Fruit fly (Drosophila melanogaster) whole organism, embryonic: ENCODE measurements around the gene pim.

ENCODE experiments used
- BtbVII ChIP-seq: fragments of 200-800 bp; sonication (Bioruptor generic); optimal IDR thresholded peaks from 3 replicates; lab custom pipeline; 2017; ENCODE audit warnings: missing biosample characterization, mild to moderate bottlenecking, missing genetic modification characterization
- C15 ChIP-seq: fragments of 200-800 bp; sonication (Bioruptor generic); IDR thresholded peaks from 3 replicates; pipeline ENCODE4 v1.3.6; 2022; ENCODE audit warnings: missing biosample characterization, missing genetic modification characterization
- CG1024 ChIP-seq: fragments of 200-800 bp; sonication (Bioruptor generic); IDR thresholded peaks from 2 replicates; pipeline ENCODE4 v1.3.6; 2022; ENCODE audit warnings: missing biosample characterization, missing genetic modification characterization
- CG12219 ChIP-seq: fragments of 200-800 bp; sonication (Bioruptor generic); optimal IDR thresholded peaks from 3 replicates; lab custom pipeline; 2018; ENCODE audit warnings: missing biosample characterization, mild to moderate bottlenecking, missing genetic modification characterization
- CG12236 ChIP-seq: fragments of 200-800 bp; sonication (Bioruptor generic); optimal IDR thresholded peaks from 2 replicates; lab custom pipeline; 2016; ENCODE audit warnings: missing biosample characterization, missing genetic modification characterization
- CG14710 ChIP-seq: fragments of 200-800 bp; sonication (Bioruptor generic); optimal IDR thresholded peaks from 3 replicates; lab custom pipeline; 2019; ENCODE audit warnings: missing biosample characterization, mild to moderate bottlenecking, missing genetic modification characterization, moderate library complexity
- CG18599 ChIP-seq: fragments of 200-800 bp; sonication (Bioruptor generic); optimal IDR thresholded peaks from 3 replicates; lab custom pipeline; 2017; ENCODE audit warnings: missing biosample characterization, missing genetic modification characterization, mild to moderate bottlenecking, moderate library complexity, missing genetic modification reagents
- CG32767 ChIP-seq: fragments of 200-800 bp; sonication (Bioruptor generic); IDR thresholded peaks from 2 replicates; pipeline ENCODE4 v1.3.6; 2022; ENCODE audit warnings: missing biosample characterization, missing genetic modification characterization
- CG32772 ChIP-seq: fragments of 200-800 bp; sonication (Bioruptor generic); IDR thresholded peaks from 2 replicates; pipeline ENCODE4 v1.3.6; 2022; ENCODE audit warnings: missing biosample characterization, missing genetic modification characterization
- CG3726 ChIP-seq: fragments of 200-800 bp; sonication (Bioruptor generic); IDR thresholded peaks from 3 replicates; pipeline ENCODE4, ENCODE4 v1.3.6; 2022; ENCODE audit warnings: missing biosample characterization, missing genetic modification characterization
- CG4617 ChIP-seq: fragments of 200-800 bp; sonication (Bioruptor generic); optimal IDR thresholded peaks from 3 replicates; lab custom pipeline; 2016; ENCODE audit warnings: missing biosample characterization, missing genetic modification characterization, borderline replicate concordance
- CG6683 ChIP-seq: fragments of 200-800 bp; sonication (Bioruptor generic); optimal IDR thresholded peaks from 2 replicates; lab custom pipeline; 2017; ENCODE audit warnings: missing biosample characterization, mild to moderate bottlenecking, missing genetic modification characterization, missing genetic modification reagents
- CG6765 ChIP-seq: fragments of 200-800 bp; sonication (Bioruptor generic); optimal IDR thresholded peaks from 3 replicates; lab custom pipeline; 2017; ENCODE audit warnings: missing biosample characterization, mild to moderate bottlenecking, missing genetic modification characterization
- CG7745 ChIP-seq: fragments of 200-800 bp; sonication (Bioruptor generic); optimal IDR thresholded peaks from 2 replicates; lab custom pipeline; 2018; ENCODE audit warnings: missing biosample characterization, mild to moderate bottlenecking, missing genetic modification characterization, moderate library complexity
- CG9609 ChIP-seq: fragments of 200-800 bp; sonication (Bioruptor generic); optimal IDR thresholded peaks from 3 replicates; lab custom pipeline; 2016; ENCODE audit warnings: missing biosample characterization, missing genetic modification characterization
- CG9727 ChIP-seq: fragments of 200-800 bp; sonication (Bioruptor generic); optimal IDR thresholded peaks from 3 replicates; lab custom pipeline; 2017; ENCODE audit warnings: missing biosample characterization, mild to moderate bottlenecking, missing genetic modification characterization
- Eip74EF ChIP-seq, 2 experiments: fragments of 200-800 bp in 1 of 2; fragments of >200 bp in 1 of 2; sonication (Bioruptor generic) in 1 of 2; optimal IDR thresholded peaks; 2 replicates each; lab custom pipeline; 2017 to 2019; ENCODE audit warnings: missing biosample characterization in 2 of 2, missing genetic modification characterization in 2 of 2, mild to moderate bottlenecking in 1 of 2, moderate library complexity in 1 of 2
- Fer3 ChIP-seq: fragments of 200-800 bp; sonication (Bioruptor generic); optimal IDR thresholded peaks from 2 replicates; lab custom pipeline; 2018; ENCODE audit warnings: missing biosample characterization, mild to moderate bottlenecking, missing genetic modification characterization, moderate library complexity
- Hr51 ChIP-seq, 2 experiments: fragments of 200-800 bp; sonication (Bioruptor generic); optimal IDR thresholded peaks; 2 replicates in 1 of 2; 3 replicates in 1 of 2; lab custom pipeline; 2016 to 2018; ENCODE audit warnings: missing biosample characterization in 2 of 2, missing genetic modification characterization in 2 of 2, mild to moderate bottlenecking in 1 of 2, moderate library complexity in 1 of 2
- MESR4 ChIP-seq: fragments of 200-800 bp; sonication (Bioruptor generic); optimal IDR thresholded peaks from 2 replicates; lab custom pipeline; 2018; ENCODE audit warnings: missing biosample characterization, mild to moderate bottlenecking, missing genetic modification characterization, moderate library complexity
- NFAT ChIP-seq: fragments of 200-800 bp; sonication (Bioruptor generic); IDR thresholded peaks from 2 replicates; pipeline ENCODE4 v1.3.6; 2022; ENCODE audit warnings: missing biosample characterization, missing genetic modification characterization
- Nf-YC ChIP-seq: fragments of 200-800 bp; optimal IDR thresholded peaks from 3 replicates; lab custom pipeline; 2019; ENCODE audit warnings: missing biosample characterization, mild to moderate bottlenecking, missing genetic modification characterization, moderate library complexity
- Poxn ChIP-seq: fragments of 200-800 bp; sonication (Bioruptor generic); IDR thresholded peaks from 2 replicates; pipeline ENCODE4 v1.3.6; 2022; ENCODE audit warnings: missing biosample characterization, missing genetic modification characterization
- Tbp ChIP-seq: fragments of >200 bp; optimal IDR thresholded peaks from 2 replicates; lab custom pipeline; 2018; ENCODE audit warnings: missing biosample characterization, missing genetic modification characterization
- ab ChIP-seq: fragments of 200-800 bp; sonication (Bioruptor generic); optimal IDR thresholded peaks from 2 replicates; lab custom pipeline; 2016; ENCODE audit warnings: missing biosample characterization, missing genetic modification characterization
- amos ChIP-seq: fragments of 200-800 bp; sonication (Bioruptor generic); IDR thresholded peaks from 2 replicates; pipeline ENCODE4 v1.3.6; 2022; ENCODE audit warnings: missing biosample characterization, missing genetic modification characterization; ENCODE audit not compliant: partially characterized antibody
- ash1 ChIP-seq: fragments of 200-800 bp; sonication (Bioruptor generic); optimal IDR thresholded peaks from 2 replicates; lab custom pipeline; 2018; ENCODE audit warnings: missing biosample characterization, mild to moderate bottlenecking, missing genetic modification characterization
- bcd ChIP-seq: fragments of 200-800 bp; sonication (Bioruptor generic); optimal IDR thresholded peaks from 2 replicates; lab custom pipeline; 2017; ENCODE audit warnings: missing biosample characterization, mild to moderate bottlenecking, missing genetic modification characterization
- chinmo ChIP-seq: fragments of 200-800 bp; sonication (Bioruptor generic); IDR thresholded peaks from 4 replicates; pipeline ENCODE4 v1.3.6; 2022; ENCODE audit warnings: missing biosample characterization, missing genetic modification characterization; ENCODE audit not compliant: partially characterized antibody
- corto ChIP-seq: fragments of 200-800 bp; sonication (Bioruptor generic); optimal IDR thresholded peaks from 2 replicates; lab custom pipeline; 2016; ENCODE audit warnings: missing biosample characterization, mild to moderate bottlenecking, missing genetic modification characterization, moderate library complexity
- crol ChIP-seq: fragments of 200-800 bp; sonication (Bioruptor generic); IDR thresholded peaks from 2 replicates; pipeline ENCODE4 v1.3.6; 2022; ENCODE audit warnings: missing biosample characterization, missing genetic modification characterization
- dan ChIP-seq: fragments of 200-800 bp; sonication (Bioruptor generic); IDR thresholded peaks from 2 replicates; pipeline ENCODE4 v1.3.6; 2022; ENCODE audit warnings: missing biosample characterization, missing genetic modification characterization
- dmrt99B ChIP-seq: fragments of 200-800 bp; sonication (Bioruptor generic); optimal IDR thresholded peaks from 2 replicates; lab custom pipeline; 2018; ENCODE audit warnings: missing biosample characterization, mild to moderate bottlenecking, missing genetic modification characterization, moderate library complexity
- fd102C ChIP-seq: fragments of 200-800 bp; sonication (Bioruptor generic); optimal IDR thresholded peaks from 2 replicates; lab custom pipeline; 2018; ENCODE audit warnings: missing biosample characterization, mild to moderate bottlenecking, missing genetic modification characterization, moderate library complexity
- fd3F ChIP-seq: fragments of 200-800 bp; sonication (Bioruptor generic); optimal IDR thresholded peaks from 2 replicates; lab custom pipeline; 2018; ENCODE audit warnings: missing biosample characterization, mild to moderate bottlenecking, missing genetic modification characterization, moderate library complexity
- hb ChIP-seq: fragments of 200-800 bp; sonication (Bioruptor generic); IDR thresholded peaks from 3 replicates; pipeline ENCODE4 v1.3.6; 2022; ENCODE audit warnings: missing biosample characterization, missing genetic modification characterization; ENCODE audit not compliant: partially characterized antibody
- lov ChIP-seq, 2 experiments: fragments of 200-800 bp in 1 of 2; fragments of >200 bp in 1 of 2; sonication (Bioruptor generic) in 1 of 2; IDR thresholded peaks in 1 of 2; optimal IDR thresholded peaks in 1 of 2; 2 replicates in 1 of 2; 3 replicates in 1 of 2; pipeline versions ENCODE4 v1.3.6 to Lab custom; 2017 to 2022; ENCODE audit warnings: missing biosample characterization in 1 of 2, missing genetic modification characterization in 1 of 2
- onecut ChIP-seq: fragments of 200-800 bp; sonication (Bioruptor generic); IDR thresholded peaks from 2 replicates; pipeline ENCODE4 v1.3.6; 2022; ENCODE audit warnings: missing biosample characterization, missing genetic modification characterization
- pros ChIP-seq: fragments of 200-800 bp; sonication (Bioruptor generic); optimal IDR thresholded peaks from 3 replicates; lab custom pipeline; 2019; ENCODE audit warnings: missing biosample characterization, mild to moderate bottlenecking, missing genetic modification characterization, moderate library complexity
- psq ChIP-seq: fragments of 200-800 bp; sonication (Bioruptor generic); optimal IDR thresholded peaks from 2 replicates; lab custom pipeline; 2017; ENCODE audit warnings: missing biosample characterization, missing genetic modification characterization
- row ChIP-seq: fragments of 200-800 bp; sonication (Bioruptor generic); IDR thresholded peaks from 3 replicates; pipeline ENCODE4 v1.3.6; 2022; ENCODE audit warnings: missing biosample characterization, missing genetic modification characterization
- slbo ChIP-seq: fragments of 200-800 bp; sonication (Bioruptor generic); IDR thresholded peaks from 2 replicates; pipeline ENCODE4 v1.3.6; 2022; ENCODE audit warnings: missing biosample characterization, missing genetic modification characterization
- sna ChIP-seq: fragments of 200-800 bp; sonication (Bioruptor generic); IDR thresholded peaks from 2 replicates; pipeline ENCODE4 v1.3.6; 2022; ENCODE audit warnings: missing biosample characterization, missing genetic modification characterization; ENCODE audit not compliant: partially characterized antibody
- trem ChIP-seq: fragments of 200-800 bp; optimal IDR thresholded peaks from 3 replicates; lab custom pipeline; 2019; ENCODE audit warnings: missing biosample characterization, mild to moderate bottlenecking, missing genetic modification characterization, moderate library complexity
- zen ChIP-seq: fragments of 200-800 bp; sonication (Bioruptor generic); optimal IDR thresholded peaks from 3 replicates; lab custom pipeline; 2018; ENCODE audit warnings: missing biosample characterization, mild to moderate bottlenecking, missing genetic modification characterization, moderate library complexity
- zfh2 ChIP-seq: fragments of 200-800 bp; sonication (Bioruptor generic); optimal IDR thresholded peaks from 2 replicates; lab custom pipeline; 2016; ENCODE audit warnings: missing biosample characterization, missing genetic modification characterization

pim gene

dm6 chr2L:10387869-10388726 lies 25.3 kb downstream of the pim start, which contains the start of gene da (continued):
- TF ChIP-seq zen (tag; lab: Kevin White, UChicago) (peak; percentile 57), fd3F (GFP tag; lab: Kevin White, UChicago) (peak; percentile 35), lov (optimal IDR thresholded peaks at IDR 0.05; lab: Kevin White, UChicago) (no peak), lov (GFP tag; IDR thresholded peaks at IDR 0.05; lab: Robert Waterston, UW) (peak; percentile 64; the same call in 1 of the 3 replicates), ash1 (GFP tag; lab: Kevin White, UChicago) (peak; percentile 6), CG14710 (peak; percentile 74), chinmo (GFP tag; lab: Robert Waterston, UW) (0 out of 4 replicates have a peak, but pooled peaks have one; percentile 52), CG4617 (peak; percentile 49), C15 (GFP tag; lab: Robert Waterston, UW) (no peak), crol (no peak), slbo (peak; percentile 74), amos (GFP tag; lab: Robert Waterston, UW) (peak; percentile 66; the same call in 1 of the 2 replicates), bcd (GFP tag; lab: Kevin White, UChicago) (peak; percentile 58), CG32772 (no peak; the same call in 1 of the 2 replicates), dan (GFP tag; lab: Robert Waterston, UW) (no peak), CG6765 (GFP tag; lab: Kevin White, UChicago) (peak; percentile 25), Poxn (GFP tag; lab: Robert Waterston, UW) (no peak), pros (GFP tag; lab: Kevin White, UChicago) (no peak), CG3726 (GFP tag; lab: Robert Waterston, UW) (no peak), zfh2 (GFP tag; lab: Kevin White, UChicago) (peak; percentile 69), MESR4 (GFP tag; lab: Kevin White, UChicago) (peak; percentile 91), fd102C (no peak), Hr51 (GFP tag; optimal IDR thresholded peaks at IDR 0.05; lab: Kevin White, UChicago) (peak; percentile 39 to 46), CG6683 (GFP tag; lab: Kevin White, UChicago) (no peak), onecut (GFP tag; lab: Robert Waterston, UW) (peak; percentile 49), CG12236 (GFP tag; lab: Kevin White, UChicago) (peak; percentile 48), sna (GFP tag; lab: Robert Waterston, UW) (no peak), row (GFP tag; lab: Robert Waterston, UW) (peak; percentile 85), corto (no peak), dmrt99B (tag; lab: Kevin White, UChicago) (peak; percentile 63), hb (GFP tag; lab: Robert Waterston, UW) (no peak), trem (tag; lab: Kevin White, UChicago) (peak; percentile 59), NFAT (GFP tag; lab: Robert Waterston, UW) (peak; percentile 58; the same call in 1 of the 2 replicates), Tbp (GFP tag; lab: Kevin White, UChicago) (no peak), CG12219 (GFP tag; lab: Kevin White, UChicago) (peak; percentile 39), Fer3 (tag; lab: Kevin White, UChicago) (peak; percentile 65), Eip74EF (GFP tag; optimal IDR thresholded peaks at IDR 0.05; lab: Kevin White, UChicago) (peak in 1 of 2 experiments; percentile 70), CG9609 (peak; percentile 56), CG1024 (GFP tag; lab: Robert Waterston, UW) (peak; percentile 96), BtbVII (peak; percentile 19), ab (GFP tag; lab: Kevin White, UChicago) (no peak), Nf-YC (peak; percentile 52), CG7745 (no peak), psq (GFP tag; lab: Kevin White, UChicago) (no peak), CG18599 (GFP tag; lab: Kevin White, UChicago) (peak; percentile 45), CG9727 (GFP tag; lab: Kevin White, UChicago) (peak; percentile 40), CG32767 (peak; percentile 30; the same call in 1 of the 2 replicates)
